Worm (Caenorhabditis elegans) whole organism, L2 larva: ENCODE results near the gene acl-6.

Experiments used
- aly-2 ChIP-seq: fragments of 150-350 bp; optimal IDR thresholded peaks from 2 replicates; lab custom pipeline; 2014; ENCODE audit warnings: missing biosample characterization, missing genetic modification characterization
- fos-1 ChIP-seq: fragments of 150-350 bp; optimal IDR thresholded peaks from 2 replicates; lab custom pipeline; 2014; ENCODE audit warnings: missing biosample characterization, missing genetic modification characterization
- nhr-12 ChIP-seq: fragments of 150-350 bp; optimal IDR thresholded peaks from 2 replicates; lab custom pipeline; 2014; ENCODE audit warnings: missing biosample characterization, missing genetic modification characterization
- unc-55 ChIP-seq: fragments of 150-350 bp; sonication (generic microtip); optimal IDR thresholded peaks from 3 replicates; lab custom pipeline; 2014; ENCODE audit warnings: missing biosample characterization, missing genetic modification reagents, missing genetic modification characterization
- unc-62 ChIP-seq: fragments of 150-350 bp; optimal IDR thresholded peaks from 2 replicates; lab custom pipeline; 2014; ENCODE audit warnings: missing biosample characterization, missing genetic modification reagents, missing genetic modification characterization

- TF ChIP-seq aly-2 (tag; lab: Kevin White, UChicago) (no peak), unc-62 (GFP tag; lab: Kevin White, UChicago) (no peak), fos-1 (tag; lab: Kevin White, UChicago) (no peak), unc-55 (no peak), nhr-12 (tag; lab: Kevin White, UChicago) (no peak)
These were observed 687 bp upstream of the acl-6 start, which contains the start of gene F08F3.8 for ce11 chrV:5432499-5432898.
